Worm (Caenorhabditis elegans) whole organism, mixed stage, embryonic: Measurements from ENCODE around the gene C49C8.5.

Experiments used
- M03D4.4 ChIP-seq: sonication (generic microtip); optimal IDR thresholded peaks from 2 replicates; lab custom pipeline; 2017; ENCODE audit warnings: mild to moderate bottlenecking, missing genetic modification characterization, missing compliant biosample characterization
- bed-3 ChIP-seq: fragments of 200-800 bp; sonication (Bioruptor generic); optimal IDR thresholded peaks from 3 replicates; lab custom pipeline; 2018; ENCODE audit warnings: mild to moderate bottlenecking, missing genetic modification characterization, moderate library complexity, missing compliant biosample characterization
- blmp-1 ChIP-seq: fragments of 150-350 bp; optimal IDR thresholded peaks from 2 replicates; lab custom pipeline; 2014; ENCODE audit warnings: missing biosample characterization, missing genetic modification characterization
- ceh-39 ChIP-seq: fragments of 150-350 bp; optimal IDR thresholded peaks from 2 replicates; lab custom pipeline; 2014; ENCODE audit warnings: missing biosample characterization, missing genetic modification characterization
- ceh-43 ChIP-seq: fragments of 200-800 bp; sonication (Bioruptor generic); optimal IDR thresholded peaks from 2 replicates; lab custom pipeline; 2018; ENCODE audit warnings: mild to moderate bottlenecking, missing genetic modification characterization, moderate library complexity, missing compliant biosample characterization
- ceh-83 ChIP-seq: fragments of 200-800 bp; sonication (Bioruptor generic); optimal IDR thresholded peaks from 2 replicates; lab custom pipeline; 2018; ENCODE audit warnings: mild to moderate bottlenecking, missing genetic modification characterization, missing compliant biosample characterization
- ces-1 ChIP-seq: fragments of 150-350 bp; optimal IDR thresholded peaks from 2 replicates; lab custom pipeline; 2014; ENCODE audit warnings: missing biosample characterization, missing genetic modification reagents, missing genetic modification characterization
- cnd-1 ChIP-seq: fragments of 200-800 bp; sonication (Bioruptor generic); optimal IDR thresholded peaks from 2 replicates; lab custom pipeline; 2018; ENCODE audit warnings: mild to moderate bottlenecking, missing genetic modification characterization, missing compliant biosample characterization
- drap-1 ChIP-seq: fragments of 200-800 bp; sonication (Bioruptor generic); optimal IDR thresholded peaks from 3 replicates; lab custom pipeline; 2018; ENCODE audit warnings: mild to moderate bottlenecking, missing genetic modification characterization, missing compliant biosample characterization
- elt-1 ChIP-seq: sonication (generic microtip); optimal IDR thresholded peaks from 2 replicates; lab custom pipeline; 2017; ENCODE audit warnings: missing genetic modification characterization, mild to moderate bottlenecking, missing compliant biosample characterization, antibody characterized with exemption, moderate library complexity, borderline replicate concordance; ENCODE audit not compliant: insufficient read depth
- elt-3 ChIP-seq: fragments of 150-350 bp; optimal IDR thresholded peaks from 2 replicates; lab custom pipeline; 2014; ENCODE audit warnings: missing biosample characterization, missing genetic modification characterization
- flh-1 ChIP-seq: fragments of 200-800 bp; sonication (Bioruptor generic); optimal IDR thresholded peaks from 2 replicates; lab custom pipeline; 2018; ENCODE audit warnings: mild to moderate bottlenecking, missing genetic modification characterization, moderate library complexity, missing compliant biosample characterization
- ham-2 ChIP-seq: fragments of 200-800 bp; sonication (Bioruptor generic); optimal IDR thresholded peaks from 2 replicates; lab custom pipeline; 2018; ENCODE audit warnings: mild to moderate bottlenecking, missing genetic modification characterization, missing compliant biosample characterization
- hlh-1 ChIP-seq: fragments of 150-350 bp; optimal IDR thresholded peaks from 2 replicates; lab custom pipeline; 2014; ENCODE audit warnings: missing biosample characterization, missing genetic modification reagents, missing genetic modification characterization
- lin-13 ChIP-seq: fragments of 150-350 bp; optimal IDR thresholded peaks from 2 replicates; lab custom pipeline; 2014; ENCODE audit warnings: missing biosample characterization, missing genetic modification characterization
- lin-32 ChIP-seq: fragments of 200-800 bp; sonication (Bioruptor generic); optimal IDR thresholded peaks from 2 replicates; lab custom pipeline; 2018; ENCODE audit warnings: mild to moderate bottlenecking, missing genetic modification characterization, missing compliant biosample characterization
- lsy-2 ChIP-seq: fragments of 150-350 bp; optimal IDR thresholded peaks from 2 replicates; lab custom pipeline; 2014; ENCODE audit warnings: missing biosample characterization, missing genetic modification characterization
- mab-5 ChIP-seq: fragments of 150-350 bp; optimal IDR thresholded peaks from 2 replicates; lab custom pipeline; 2014; ENCODE audit warnings: missing biosample characterization, missing genetic modification characterization
- mep-1 ChIP-seq: fragments of 150-350 bp; optimal IDR thresholded peaks from 2 replicates; lab custom pipeline; 2017; ENCODE audit warnings: missing biosample characterization, missing genetic modification reagents, missing genetic modification characterization, inconsistent platforms
- mls-2 ChIP-seq: sonication (generic microtip); optimal IDR thresholded peaks from 2 replicates; lab custom pipeline; 2016; ENCODE audit warnings: mild to moderate bottlenecking, missing genetic modification characterization, moderate library complexity, missing compliant biosample characterization
- nhr-12 ChIP-seq: fragments of 150-350 bp; optimal IDR thresholded peaks from 2 replicates; lab custom pipeline; 2014; ENCODE audit warnings: missing biosample characterization, missing genetic modification characterization
- nhr-2 ChIP-seq: fragments of 150-350 bp; optimal IDR thresholded peaks from 2 replicates; lab custom pipeline; 2014; ENCODE audit warnings: missing biosample characterization, missing genetic modification characterization
- nhr-237 ChIP-seq: fragments of 150-350 bp; optimal IDR thresholded peaks from 2 replicates; lab custom pipeline; 2014; ENCODE audit warnings: missing biosample characterization, missing genetic modification characterization
- nhr-28 ChIP-seq: fragments of 150-350 bp; optimal IDR thresholded peaks from 2 replicates; lab custom pipeline; 2014; ENCODE audit warnings: missing biosample characterization, missing genetic modification characterization
- nhr-76 ChIP-seq: sonication (generic microtip); optimal IDR thresholded peaks from 2 replicates; lab custom pipeline; 2017; ENCODE audit warnings: missing biosample characterization, missing genetic modification characterization
- pha-4 ChIP-seq: fragments of 150-350 bp; optimal IDR thresholded peaks from 2 replicates; lab custom pipeline; 2018; ENCODE audit warnings: missing biosample characterization, missing genetic modification reagents, missing genetic modification characterization
- sem-2 ChIP-seq: fragments of 200-800 bp; sonication (Bioruptor generic); optimal IDR thresholded peaks from 2 replicates; lab custom pipeline; 2018; ENCODE audit warnings: mild to moderate bottlenecking, missing genetic modification characterization, missing compliant biosample characterization
- snpc-4 ChIP-seq: fragments of 150-350 bp; optimal IDR thresholded peaks from 2 replicates; lab custom pipeline; 2014; ENCODE audit warnings: missing biosample characterization, missing genetic modification characterization
- sptf-1 ChIP-seq: sonication (generic microtip); optimal IDR thresholded peaks from 2 replicates; lab custom pipeline; 2017; ENCODE audit warnings: mild to moderate bottlenecking, missing genetic modification characterization, moderate library complexity, missing compliant biosample characterization
- tbx-8 ChIP-seq: fragments of 200-800 bp; sonication (Bioruptor generic); optimal IDR thresholded peaks from 2 replicates; lab custom pipeline; 2018; ENCODE audit warnings: mild to moderate bottlenecking, missing genetic modification characterization, moderate library complexity, missing compliant biosample characterization
- unc-120 ChIP-seq: sonication (generic microtip); optimal IDR thresholded peaks from 2 replicates; lab custom pipeline; 2017; ENCODE audit warnings: missing genetic modification characterization, missing compliant biosample characterization; ENCODE audit not compliant: poor library complexity, severe bottlenecking
- unc-39 ChIP-seq: fragments of 150-350 bp; optimal IDR thresholded peaks from 2 replicates; lab custom pipeline; 2014; ENCODE audit warnings: missing biosample characterization, missing genetic modification characterization
- unc-62 ChIP-seq: fragments of 150-350 bp; optimal IDR thresholded peaks from 2 replicates; lab custom pipeline; 2014; ENCODE audit warnings: missing biosample characterization, missing genetic modification reagents, missing genetic modification characterization
- zip-8 ChIP-seq: fragments of 150-350 bp; optimal IDR thresholded peaks from 2 replicates; lab custom pipeline; 2014; ENCODE audit warnings: missing biosample characterization, missing genetic modification characterization
- ztf-11 ChIP-seq: fragments of 150-350 bp; optimal IDR thresholded peaks from 2 replicates; lab custom pipeline; 2014; ENCODE audit warnings: missing biosample characterization, missing genetic modification characterization

C49C8.5 gene

ce11 chrIV:8650696-8651095, 2.8 kb downstream of the C49C8.5 start, which contains the start of gene C49C8.2:
TSS of gene C49C8.2 (plus strand) at chrIV:8651088.
- TF ChIP-seq ceh-39 (tag; lab: Kevin White, UChicago) = no peak
- no peak for TF ChIP-seq flh-1 (GFP tag; lab: Kevin White, UChicago)
- no peak for TF ChIP-seq lin-32 (GFP tag; lab: Kevin White, UChicago)
- no peak for TF ChIP-seq sem-2 (GFP tag; lab: Kevin White, UChicago)
- TF ChIP-seq nhr-28 (tag; lab: Kevin White, UChicago) = no peak
- no peak for TF ChIP-seq blmp-1 (tag; lab: Kevin White, UChicago)
- no peak for TF ChIP-seq snpc-4 (tag; lab: Kevin White, UChicago)
- TF ChIP-seq mab-5 (tag; lab: Kevin White, UChicago) = no peak
- TF ChIP-seq ces-1 = no peak
- TF ChIP-seq mls-2 (tag; lab: Kevin White, UChicago) = no peak
- no peak for TF ChIP-seq sptf-1 (tag; lab: Kevin White, UChicago)
- no peak for TF ChIP-seq lsy-2 (tag; lab: Kevin White, UChicago)
- TF ChIP-seq mep-1 = no peak
- no peak for TF ChIP-seq pha-4 (tag; lab: Kevin White, UChicago)
- no peak for TF ChIP-seq elt-1 (tag; lab: Kevin White, UChicago)
- no peak for TF ChIP-seq ham-2
- TF ChIP-seq bed-3 = no peak
- no peak for TF ChIP-seq nhr-237 (tag; lab: Kevin White, UChicago)
- no peak for TF ChIP-seq unc-62 (GFP tag; lab: Kevin White, UChicago)
- TF ChIP-seq, all 35 proteins: peak for 0

ce11 chrIV:8648502-8648901, 5.0 kb downstream of the C49C8.5 start, which contains the start of gene cyp-33E1:
TSS of gene cyp-33E1 (minus strand) at chrIV:8648602.
- no peak for TF ChIP-seq lin-13 (tag; lab: Kevin White, UChicago)
- TF ChIP-seq unc-120 (tag; lab: Kevin White, UChicago) = no peak
- no peak for TF ChIP-seq nhr-28 (tag; lab: Kevin White, UChicago)
- no peak for TF ChIP-seq mab-5 (tag; lab: Kevin White, UChicago)
- TF ChIP-seq elt-1 (tag; lab: Kevin White, UChicago) = no peak
- TF ChIP-seq nhr-12 (tag; lab: Kevin White, UChicago) = no peak
- no peak for TF ChIP-seq ztf-11 (tag; lab: Kevin White, UChicago)
- no peak for TF ChIP-seq snpc-4 (tag; lab: Kevin White, UChicago)
- no peak for TF ChIP-seq elt-3
- TF ChIP-seq unc-62 (GFP tag; lab: Kevin White, UChicago) = no peak
- TF ChIP-seq lsy-2 (tag; lab: Kevin White, UChicago) = no peak

- TF ChIP-seq ceh-39 (tag; lab: Kevin White, UChicago) (no peak), zip-8 (tag; lab: Kevin White, UChicago) (no peak), ces-1 (no peak), snpc-4 (tag; lab: Kevin White, UChicago) (no peak), M03D4.4 (tag; lab: Kevin White, UChicago) (no peak), nhr-2 (no peak), bed-3 (no peak), cnd-1 (tag; lab: Kevin White, UChicago) (no peak), nhr-12 (tag; lab: Kevin White, UChicago) (no peak), unc-39 (tag; lab: Kevin White, UChicago) (no peak), mab-5 (tag; lab: Kevin White, UChicago) (no peak), ceh-83 (no peak), ceh-43 (no peak), nhr-76 (tag; lab: Kevin White, UChicago) (no peak), tbx-8 (GFP tag; lab: Kevin White, UChicago) (no peak), lsy-2 (tag; lab: Kevin White, UChicago) (no peak), unc-62 (GFP tag; lab: Kevin White, UChicago) (no peak), drap-1 (GFP tag; lab: Kevin White, UChicago) (no peak), ham-2 (no peak), elt-1 (tag; lab: Kevin White, UChicago) (no peak)
Measured at ce11 chrIV:8644432-8644831, 9.0 kb downstream of the C49C8.5 start, which contains the start of gene C49C8.3. TSS of gene C49C8.3 (plus strand) at chrIV:8644732.

ce11 chrIV:8638761-8639160, 14.7 kb downstream of the C49C8.5 start, which contains the start of gene F42A9.9:
TSS of gene F42A9.9 (minus strand) at chrIV:8638861.
- TF ChIP-seq hlh-1 (tag; lab: Kevin White, UChicago) (no peak), unc-62 (GFP tag; lab: Kevin White, UChicago) (no peak)
- TF ChIP-seq, all 35 proteins: peak for 0
